Fruit fly (Drosophila melanogaster): ENCODE data around the gene CG9521.

DNA sequence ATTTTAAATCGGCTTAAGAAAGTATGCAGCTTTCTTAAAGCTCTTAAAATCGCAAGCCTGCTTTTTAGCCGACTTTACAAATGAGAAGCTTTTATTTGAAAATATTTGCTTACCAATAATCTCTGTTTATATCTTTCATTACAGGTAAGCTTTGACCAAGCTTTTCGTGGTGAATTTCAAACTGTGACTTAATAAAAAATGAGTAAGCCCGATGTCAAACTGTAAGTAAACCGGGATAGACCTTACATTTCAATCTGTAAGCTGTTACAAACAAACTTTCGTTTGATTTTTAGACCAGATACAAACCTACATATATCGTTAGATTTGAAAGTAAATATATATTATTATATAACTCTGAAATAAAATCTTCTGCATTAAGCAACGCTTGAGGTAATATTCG, 32.5 kb upstream of the CG9521 start:
- TF ChIP-seq psq (GFP tag; optimal IDR thresholded peaks at IDR 0.05) (no peak), rgr (GFP tag; optimal IDR thresholded peaks at IDR 0.05) (no peak), Rel (GFP tag; optimal IDR thresholded peaks at IDR 0.05) (no peak), Rel (tag; optimal IDR thresholded peaks at IDR 0.05) (no peak), Sp1 (GFP tag; optimal IDR thresholded peaks at IDR 0.05) (no peak), dl (GFP tag; optimal IDR thresholded peaks at IDR 0.05; ENCODE audit: insufficient read depth in 1 of 2, partially characterized antibody in 2 of 2) (no peak), usp (GFP tag; optimal IDR thresholded peaks at IDR 0.05) (no peak)

All from whole organism, wandering third instar larva.